Fruit fly (Drosophila melanogaster) whole organism, prepupa: Measurements from ENCODE around the gene CG5808.

ENCODE experiments used
- Smox ChIP-seq: fragments of 200-800 bp; sonication (Bioruptor generic); optimal IDR thresholded peaks from 3 replicates; lab custom pipeline; 2016; ENCODE audit warnings: missing biosample characterization, missing genetic modification characterization
- acj6 ChIP-seq: fragments of 200-800 bp; sonication (Bioruptor generic); optimal IDR thresholded peaks from 3 replicates; lab custom pipeline; 2016; ENCODE audit warnings: missing biosample characterization, missing genetic modification characterization

dm6 chr3R:24810844-24811625, 5.8 kb downstream of the CG5808 start:
- peak; percentile 89 for TF ChIP-seq acj6 (GFP tag; lab: Kevin White, UChicago)
- no peak for TF ChIP-seq Smox (GFP tag; lab: Kevin White, UChicago)
